Fruit fly (Drosophila melanogaster) whole organism, prepupa: ENCODE results near the gene CG12290.

Experiments
- CG10669 ChIP-seq: fragments of 200-800 bp; sonication (Bioruptor generic); optimal IDR thresholded peaks from 3 replicates; lab custom pipeline; 2018; ENCODE audit warnings: missing biosample characterization, mild to moderate bottlenecking, missing genetic modification characterization, moderate library complexity
- CG16779 ChIP-seq: fragments of 200-800 bp; sonication (Bioruptor generic); optimal IDR thresholded peaks from 3 replicates; lab custom pipeline; 2017; ENCODE audit warnings: missing biosample characterization, mild to moderate bottlenecking, missing genetic modification characterization
- CG8119 ChIP-seq: fragments of 200-800 bp; sonication (Bioruptor generic); IDR thresholded peaks from 3 replicates; pipeline ENCODE4 v1.3.6; 2022; ENCODE audit warnings: missing biosample characterization, missing genetic modification characterization
- Eip78C ChIP-seq: fragments of 200-800 bp; sonication (Bioruptor generic); peaks from one replicate; lab custom pipeline; 2016; ENCODE audit warnings: missing biosample characterization, missing genetic modification characterization
- Smox ChIP-seq: fragments of 200-800 bp; sonication (Bioruptor generic); optimal IDR thresholded peaks from 3 replicates; lab custom pipeline; 2016; ENCODE audit warnings: missing biosample characterization, missing genetic modification characterization
- Sox102F ChIP-seq: fragments of 200-800 bp; sonication (Bioruptor generic); optimal IDR thresholded peaks from 2 replicates; lab custom pipeline; 2016; ENCODE audit warnings: missing biosample characterization, mild to moderate bottlenecking, missing genetic modification characterization
- Sox15 ChIP-seq: fragments of 200-800 bp; sonication (Bioruptor generic); optimal IDR thresholded peaks from 3 replicates; lab custom pipeline; 2016; ENCODE audit warnings: missing biosample characterization, missing genetic modification characterization
- achi ChIP-seq: fragments of 200-800 bp; sonication (Bioruptor generic); optimal IDR thresholded peaks from 3 replicates; lab custom pipeline; 2016; ENCODE audit warnings: missing biosample characterization, missing genetic modification characterization

Gene CG12290

dm6 chr3R:26280403-26280802 lies 50.4 kb downstream of the CG12290 start (continued):
- TF ChIP-seq CG16779 (tag; lab: Kevin White, UChicago): no peak
- TF ChIP-seq Smox (GFP tag; lab: Kevin White, UChicago): peak; percentile 11
- TF ChIP-seq CG8119 (GFP tag; lab: Robert Waterston, UW): no peak
- TF ChIP-seq Sox15 (GFP tag; lab: Kevin White, UChicago): no peak
- TF ChIP-seq CG10669: peak; percentile 56
- TF ChIP-seq Eip78C (GFP tag; lab: Kevin White, UChicago): peak; percentile 57
- no peak for TF ChIP-seq Sox102F (GFP tag; lab: Kevin White, UChicago)
- peak; percentile 23 for TF ChIP-seq achi (GFP tag; lab: Kevin White, UChicago)
